Fruit fly (Drosophila melanogaster) whole organism, embryonic: ENCODE results near the gene Cep97.

Experiments used
- ATbp ChIP-seq: fragments of 200-800 bp; sonication (Bioruptor generic); optimal IDR thresholded peaks from 2 replicates; lab custom pipeline; 2017; ENCODE audit warnings: missing biosample characterization, mild to moderate bottlenecking, missing genetic modification characterization, missing genetic modification reagents
- Atf3 ChIP-seq: fragments of 200-800 bp; sonication (Bioruptor generic); optimal IDR thresholded peaks from 3 replicates; lab custom pipeline; 2016; ENCODE audit warnings: missing biosample characterization, missing genetic modification characterization
- Awh ChIP-seq: fragments of 200-800 bp; sonication (Bioruptor generic); IDR thresholded peaks from 2 replicates; pipeline ENCODE4, ENCODE4 v1.3.6; 2022; ENCODE audit warnings: missing biosample characterization, missing genetic modification characterization
- B-H1 ChIP-seq: fragments of 200-800 bp; sonication (Bioruptor generic); IDR thresholded peaks from 3 replicates; pipeline ENCODE4 v1.3.6; 2022; ENCODE audit warnings: missing biosample characterization, missing genetic modification characterization
- BEAF-32 ChIP-seq: fragments of 200-800 bp; sonication (Bioruptor generic); optimal IDR thresholded peaks from 3 replicates; lab custom pipeline; 2017; ENCODE audit warnings: missing biosample characterization, missing genetic modification characterization, mild to moderate bottlenecking, moderate library complexity, missing genetic modification reagents
- BtbVII ChIP-seq: fragments of 200-800 bp; sonication (Bioruptor generic); optimal IDR thresholded peaks from 3 replicates; lab custom pipeline; 2017; ENCODE audit warnings: missing biosample characterization, mild to moderate bottlenecking, missing genetic modification characterization
- CG10462 ChIP-seq: fragments of 200-800 bp; sonication (Bioruptor generic); optimal IDR thresholded peaks from 2 replicates; lab custom pipeline; 2016; ENCODE audit warnings: missing biosample characterization, missing genetic modification characterization
- CG10979 ChIP-seq: fragments of 200-800 bp; sonication (Bioruptor generic); optimal IDR thresholded peaks from 2 replicates; lab custom pipeline; 2018; ENCODE audit warnings: missing biosample characterization, mild to moderate bottlenecking, missing genetic modification characterization, moderate library complexity
- CG11093 ChIP-seq: fragments of 200-800 bp; sonication (Bioruptor generic); IDR thresholded peaks from 3 replicates; pipeline ENCODE4 v1.3.6; 2022; ENCODE audit warnings: missing biosample characterization, missing genetic modification characterization
- CG11504 ChIP-seq: fragments of 200-800 bp; sonication (Bioruptor generic); optimal IDR thresholded peaks from 3 replicates; lab custom pipeline; 2019; ENCODE audit warnings: missing biosample characterization, mild to moderate bottlenecking, missing genetic modification characterization, moderate library complexity
- CG11723 ChIP-seq: fragments of 200-800 bp; sonication (Bioruptor generic); optimal IDR thresholded peaks from 2 replicates; lab custom pipeline; 2017; ENCODE audit warnings: missing biosample characterization, mild to moderate bottlenecking, missing genetic modification characterization
- CG16815 ChIP-seq: fragments of 200-800 bp; sonication (Bioruptor generic); optimal IDR thresholded peaks from 3 replicates; lab custom pipeline; 2017; ENCODE audit warnings: missing biosample characterization, mild to moderate bottlenecking, missing genetic modification characterization
- CG17802 ChIP-seq: fragments of 200-800 bp; sonication (Bioruptor generic); optimal IDR thresholded peaks from 2 replicates; lab custom pipeline; 2018; ENCODE audit warnings: missing biosample characterization, mild to moderate bottlenecking, missing genetic modification characterization, moderate library complexity
- CG18262 ChIP-seq: fragments of 200-800 bp; optimal IDR thresholded peaks from 3 replicates; lab custom pipeline; 2019; ENCODE audit warnings: missing biosample characterization, mild to moderate bottlenecking, missing genetic modification characterization, moderate library complexity
- CG3726 ChIP-seq: fragments of 200-800 bp; sonication (Bioruptor generic); IDR thresholded peaks from 3 replicates; pipeline ENCODE4, ENCODE4 v1.3.6; 2022; ENCODE audit warnings: missing biosample characterization, missing genetic modification characterization
- CG4730 ChIP-seq: fragments of 200-800 bp; sonication (Bioruptor generic); IDR thresholded peaks from 2 replicates; pipeline ENCODE4 v1.3.6; 2022; ENCODE audit warnings: missing biosample characterization, missing genetic modification characterization
- CG7786 ChIP-seq: fragments of 200-800 bp; sonication (Bioruptor generic); optimal IDR thresholded peaks from 2 replicates; lab custom pipeline; 2016; ENCODE audit warnings: missing biosample characterization, missing genetic modification characterization
- CG7839 ChIP-seq: fragments of 200-800 bp; sonication (Bioruptor generic); optimal IDR thresholded peaks from 3 replicates; lab custom pipeline; 2018; ENCODE audit warnings: missing biosample characterization, mild to moderate bottlenecking, missing genetic modification characterization, moderate library complexity
- CG7963 ChIP-seq: fragments of 200-800 bp; sonication (Bioruptor generic); IDR thresholded peaks from 3 replicates; pipeline ENCODE4 v1.3.6; 2022; ENCODE audit warnings: missing biosample characterization, missing genetic modification characterization; ENCODE audit not compliant: partially characterized antibody
- CG9932 ChIP-seq: fragments of 200-800 bp; sonication (Bioruptor generic); IDR thresholded peaks from 2 replicates; pipeline ENCODE4 v1.3.6; 2022; ENCODE audit warnings: missing biosample characterization, missing genetic modification characterization
- Dref ChIP-seq: fragments of 200-800 bp; sonication (Bioruptor generic); IDR thresholded peaks from 2 replicates; pipeline ENCODE4 v1.3.6; 2022; ENCODE audit warnings: missing biosample characterization, missing genetic modification characterization
- E2f1 ChIP-seq: fragments of 200-800 bp; sonication (Bioruptor generic); IDR thresholded peaks from 2 replicates; pipeline ENCODE4 v1.3.6; 2022; ENCODE audit warnings: missing biosample characterization, missing genetic modification characterization
- E2f2 ChIP-seq: fragments of 200-800 bp; sonication (Bioruptor generic); IDR thresholded peaks from 2 replicates; pipeline ENCODE4 v1.3.6; 2022; ENCODE audit warnings: missing biosample characterization, missing genetic modification characterization
- Elba2 ChIP-seq: fragments of 200-800 bp; sonication (Bioruptor generic); optimal IDR thresholded peaks from 3 replicates; lab custom pipeline; 2016; ENCODE audit warnings: missing biosample characterization, missing genetic modification characterization
- Fer2 ChIP-seq: fragments of 200-800 bp; sonication (Bioruptor generic); optimal IDR thresholded peaks from 2 replicates; lab custom pipeline; 2018; ENCODE audit warnings: missing biosample characterization, mild to moderate bottlenecking, missing genetic modification characterization, moderate library complexity
- HLH4C ChIP-seq: fragments of 200-800 bp; sonication (Bioruptor generic); IDR thresholded peaks from 3 replicates; pipeline ENCODE4 v1.3.6; 2022; ENCODE audit warnings: missing biosample characterization, missing genetic modification characterization; ENCODE audit not compliant: partially characterized antibody
- Hr3 ChIP-seq: fragments of 200-800 bp; sonication (Bioruptor generic); optimal IDR thresholded peaks from 3 replicates; lab custom pipeline; 2016; ENCODE audit warnings: missing biosample characterization, missing genetic modification characterization
- Lhr ChIP-seq: fragments of 200-800 bp; sonication (Bioruptor generic); optimal IDR thresholded peaks from 3 replicates; lab custom pipeline; 2017; ENCODE audit warnings: mild to moderate bottlenecking, missing biosample characterization, missing genetic modification reagents, missing genetic modification characterization
- Ssrp ChIP-seq: fragments of 200-800 bp; sonication (Bioruptor generic); optimal IDR thresholded peaks from 2 replicates; lab custom pipeline; 2018; ENCODE audit warnings: missing biosample characterization, mild to moderate bottlenecking, missing genetic modification characterization, moderate library complexity
- TFAM ChIP-seq: fragments of 200-800 bp; sonication (Bioruptor generic); optimal IDR thresholded peaks from 2 replicates; lab custom pipeline; 2017; ENCODE audit warnings: missing biosample characterization, missing genetic modification characterization, inconsistent platforms
- az2 ChIP-seq: fragments of 200-800 bp; sonication (Bioruptor generic); optimal IDR thresholded peaks from 3 replicates; lab custom pipeline; 2016; ENCODE audit warnings: missing biosample characterization, missing genetic modification characterization
- cad ChIP-seq: fragments of >200 bp; optimal IDR thresholded peaks from 2 replicates; lab custom pipeline; 2017; ENCODE audit warnings: missing biosample characterization, missing genetic modification characterization
- chn ChIP-seq: fragments of 200-800 bp; sonication (Bioruptor generic); optimal IDR thresholded peaks from 2 replicates; lab custom pipeline; 2016; ENCODE audit warnings: missing biosample characterization, missing genetic modification characterization
- crol ChIP-seq: fragments of 200-800 bp; sonication (Bioruptor generic); IDR thresholded peaks from 2 replicates; pipeline ENCODE4 v1.3.6; 2022; ENCODE audit warnings: missing biosample characterization, missing genetic modification characterization
- dati ChIP-seq: fragments of 200-800 bp; sonication (Bioruptor generic); IDR thresholded peaks from 2 replicates; pipeline ENCODE4 v1.3.6; 2022; ENCODE audit warnings: missing biosample characterization, missing genetic modification characterization
- disco-r ChIP-seq: fragments of 200-800 bp; sonication (Bioruptor generic); optimal IDR thresholded peaks from 2 replicates; lab custom pipeline; 2016; ENCODE audit warnings: missing biosample characterization, missing genetic modification characterization
- dm ChIP-seq: fragments of 200-800 bp; sonication (Bioruptor generic); optimal IDR thresholded peaks from 3 replicates; lab custom pipeline; 2016; ENCODE audit warnings: missing biosample characterization, missing genetic modification characterization
- dmrt99B ChIP-seq: fragments of 200-800 bp; sonication (Bioruptor generic); optimal IDR thresholded peaks from 2 replicates; lab custom pipeline; 2018; ENCODE audit warnings: missing biosample characterization, mild to moderate bottlenecking, missing genetic modification characterization, moderate library complexity
- ewg ChIP-seq: fragments of 200-800 bp; sonication (Bioruptor generic); optimal IDR thresholded peaks from 3 replicates; lab custom pipeline; 2017; ENCODE audit warnings: mild to moderate bottlenecking, missing biosample characterization, missing genetic modification reagents, missing genetic modification characterization
- ham ChIP-seq: fragments of 200-800 bp; sonication (Bioruptor generic); IDR thresholded peaks from 2 replicates; pipeline ENCODE4 v1.3.6; 2022; ENCODE audit warnings: missing biosample characterization, missing genetic modification characterization
- hb ChIP-seq: fragments of 200-800 bp; sonication (Bioruptor generic); IDR thresholded peaks from 3 replicates; pipeline ENCODE4 v1.3.6; 2022; ENCODE audit warnings: missing biosample characterization, missing genetic modification characterization; ENCODE audit not compliant: partially characterized antibody
- lbe ChIP-seq: fragments of 200-800 bp; sonication (Bioruptor generic); optimal IDR thresholded peaks from 2 replicates; lab custom pipeline; 2016; ENCODE audit warnings: missing biosample characterization, mild to moderate bottlenecking, missing genetic modification characterization
- lola ChIP-seq, 3 experiments: fragments of >200 bp in 2 of 3; fragments of 200-800 bp in 1 of 3; sonication (Bioruptor generic) in 1 of 3; optimal IDR thresholded peaks; 2 replicates each; lab custom pipeline; 2017 to 2019; ENCODE audit warnings: missing biosample characterization in 3 of 3, missing genetic modification characterization in 3 of 3, mild to moderate bottlenecking in 1 of 3, moderate library complexity in 1 of 3
- phol ChIP-seq: fragments of 200-800 bp; sonication (Bioruptor generic); optimal IDR thresholded peaks from 3 replicates; lab custom pipeline; 2018; ENCODE audit warnings: missing biosample characterization, mild to moderate bottlenecking, missing genetic modification characterization, moderate library complexity
- rib ChIP-seq: fragments of 200-800 bp; sonication (Bioruptor generic); IDR thresholded peaks from 2 replicates; pipeline ENCODE4 v1.3.6; 2022; ENCODE audit warnings: missing biosample characterization, missing genetic modification characterization
- ro ChIP-seq: fragments of 200-800 bp; sonication (Bioruptor generic); IDR thresholded peaks from 2 replicates; pipeline ENCODE4 v1.3.6; 2022; ENCODE audit warnings: missing biosample characterization, missing genetic modification characterization
- sc ChIP-seq, 3 experiments: fragments of >200 bp in 2 of 3; fragments of 200-800 bp in 1 of 3; sonication (Bioruptor generic) in 1 of 3; optimal IDR thresholded peaks; 2 replicates in 2 of 3; 3 replicates in 1 of 3; lab custom pipeline; 2017; ENCODE audit warnings: mild to moderate bottlenecking in 1 of 3, missing biosample characterization in 1 of 3, missing genetic modification characterization in 1 of 3, missing genetic modification reagents in 1 of 3
- tio ChIP-seq: fragments of 200-800 bp; sonication (Bioruptor generic); optimal IDR thresholded peaks from 2 replicates; lab custom pipeline; 2017; ENCODE audit warnings: missing biosample characterization, missing genetic modification characterization, inconsistent platforms
- yki ChIP-seq: fragments of >200 bp; optimal IDR thresholded peaks from 3 replicates; lab custom pipeline; 2018
- z ChIP-seq: fragments of 200-800 bp; sonication (Bioruptor generic); IDR thresholded peaks from 3 replicates; pipeline ENCODE4 v1.3.6; 2022; ENCODE audit warnings: missing biosample characterization, missing genetic modification characterization
- zfh2 ChIP-seq: fragments of 200-800 bp; sonication (Bioruptor generic); optimal IDR thresholded peaks from 2 replicates; lab custom pipeline; 2016; ENCODE audit warnings: missing biosample characterization, missing genetic modification characterization

The Cep97 gene

DNA sequence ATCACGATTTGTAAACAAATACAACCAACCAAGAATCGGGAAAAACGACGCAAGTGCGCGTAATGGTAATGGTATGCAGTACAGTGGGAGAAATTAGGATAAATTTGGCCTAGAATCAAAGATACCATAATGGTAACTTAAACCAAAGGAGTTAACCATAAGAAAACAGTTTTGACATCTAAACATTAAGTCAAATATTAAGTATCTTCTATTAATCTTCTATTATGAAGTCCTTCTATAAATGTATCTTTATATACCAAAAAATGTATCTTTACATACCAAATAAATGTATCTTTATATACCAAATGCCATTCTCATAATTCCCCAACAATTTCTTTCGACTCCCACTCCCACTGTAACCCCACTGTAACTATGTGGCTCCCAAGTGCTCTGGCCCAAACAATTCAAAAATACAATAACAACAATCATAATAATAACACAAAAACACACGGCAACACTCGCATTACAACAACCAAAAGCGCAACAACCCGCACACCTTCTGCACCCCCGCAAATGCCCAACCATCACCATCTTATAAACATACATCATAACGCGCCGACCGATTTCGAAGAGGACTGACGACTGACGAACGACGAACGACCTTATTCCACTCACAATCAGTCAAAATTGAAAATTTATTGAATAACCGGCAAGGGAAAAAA is 11.8 kb upstream of the Cep97 start (continued):
- 0 out of 2 replicates have a peak, but pooled peaks have one; percentile 11 for TF ChIP-seq E2f2 (GFP tag; lab: Robert Waterston, UW)
- TF ChIP-seq E2f1 (GFP tag; lab: Robert Waterston, UW) = no peak
- TF ChIP-seq crol (GFP tag; lab: Robert Waterston, UW) = peak; percentile 54
- TF ChIP-seq az2 (GFP tag; lab: Kevin White, UChicago) = no peak
- TF ChIP-seq dm (GFP tag; lab: Kevin White, UChicago) = no peak
- TF ChIP-seq ewg = peak; percentile 2
- no peak for TF ChIP-seq Elba2 (GFP tag; lab: Kevin White, UChicago)
- TF ChIP-seq CG10462 (GFP tag; lab: Kevin White, UChicago) = no peak
- TF ChIP-seq CG7963 (GFP tag; lab: Robert Waterston, UW) = no peak
- peak; percentile 52 for TF ChIP-seq dmrt99B (tag; lab: Kevin White, UChicago)
- no peak for TF ChIP-seq Atf3 (GFP tag; lab: Kevin White, UChicago)
- no peak for TF ChIP-seq ATbp
- no peak for TF ChIP-seq sc (optimal IDR thresholded peaks at IDR 0.05; lab: Kevin White, UChicago)
- TF ChIP-seq sc (GFP tag; optimal IDR thresholded peaks at IDR 0.05; lab: Kevin White, UChicago) = peak; percentile 16
- TF ChIP-seq CG17802 (tag; lab: Kevin White, UChicago) = no peak
- TF ChIP-seq CG7786 (GFP tag; lab: Kevin White, UChicago) = no peak
- no peak for TF ChIP-seq TFAM
- TF ChIP-seq CG9932 (GFP tag; lab: Robert Waterston, UW) = no peak
- TF ChIP-seq chn (GFP tag; lab: Kevin White, UChicago) = no peak
- TF ChIP-seq dati (GFP tag; lab: Robert Waterston, UW) = no peak
- no peak for TF ChIP-seq Awh (GFP tag; lab: Robert Waterston, UW)
- no peak for TF ChIP-seq z
- TF ChIP-seq BtbVII = no peak
- no peak for TF ChIP-seq BEAF-32 (GFP tag; lab: Kevin White, UChicago)
- peak; percentile 2 for TF ChIP-seq Hr3 (GFP tag; lab: Kevin White, UChicago)
- no peak for TF ChIP-seq ham (GFP tag; lab: Robert Waterston, UW)
- no peak for TF ChIP-seq yki (lab: Kevin White, UChicago)
- TF ChIP-seq Lhr (GFP tag; lab: Kevin White, UChicago) = peak; percentile 3
- TF ChIP-seq CG7839 (tag; lab: Kevin White, UChicago) = peak; percentile 51
- TF ChIP-seq disco-r (GFP tag; lab: Kevin White, UChicago) = no peak
- TF ChIP-seq lbe (GFP tag; lab: Kevin White, UChicago) = no peak
- TF ChIP-seq B-H1 (GFP tag; lab: Robert Waterston, UW) = no peak
- TF ChIP-seq CG3726 (GFP tag; lab: Robert Waterston, UW) = no peak
- peak; percentile 54 for TF ChIP-seq CG18262 (tag; lab: Kevin White, UChicago)
- TF ChIP-seq Ssrp (tag; lab: Kevin White, UChicago) = peak; percentile 32

DNA sequence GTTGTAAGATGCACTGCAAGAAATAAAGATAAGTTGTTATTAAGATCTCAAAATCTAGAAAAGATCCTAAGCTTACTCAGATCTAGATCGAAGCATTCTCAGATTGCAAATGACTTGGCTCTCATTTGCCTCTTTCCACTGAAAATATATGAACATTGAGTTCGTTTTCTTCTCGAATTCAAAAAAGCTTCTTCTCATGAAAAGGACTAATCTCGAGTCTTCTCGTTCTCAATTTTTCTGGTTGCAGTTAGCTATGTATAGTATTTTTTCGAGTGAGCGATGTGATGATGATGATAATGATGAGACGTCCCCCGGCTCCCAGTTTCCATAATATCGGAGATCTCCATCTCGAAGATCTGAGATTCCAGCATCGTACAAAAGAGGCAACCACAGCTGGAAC is 11.1 kb upstream of the Cep97 start:
- no peak for TF ChIP-seq hb (GFP tag; lab: Robert Waterston, UW)
- TF ChIP-seq CG4730 = no peak
- no peak for TF ChIP-seq Fer2
- TF ChIP-seq cad (GFP tag; lab: Kevin White, UChicago) = no peak
- peak; percentile 72 for TF ChIP-seq phol (tag; lab: Kevin White, UChicago)
- TF ChIP-seq CG11504 (tag; lab: Kevin White, UChicago) = peak; percentile 63
- TF ChIP-seq ro (GFP tag; lab: Robert Waterston, UW) = no peak
- peak; percentile 17 for TF ChIP-seq tio (GFP tag; lab: Kevin White, UChicago)
- no peak for TF ChIP-seq HLH4C
- TF ChIP-seq lola (GFP tag; optimal IDR thresholded peaks at IDR 0.05; lab: Kevin White, UChicago) = peak in 1 of 3 experiments; percentile 76
- TF ChIP-seq Dref (GFP tag; lab: Robert Waterston, UW) = no peak
- no peak for TF ChIP-seq CG11093
- TF ChIP-seq rib (GFP tag; lab: Robert Waterston, UW) = no peak
- TF ChIP-seq CG11723 = no peak
- no peak for TF ChIP-seq BEAF-32 (GFP tag; lab: Kevin White, UChicago)
- TF ChIP-seq CG16815 (GFP tag; lab: Kevin White, UChicago) = peak; percentile 1
- no peak for TF ChIP-seq zfh2
- TF ChIP-seq CG10979 (tag; lab: Kevin White, UChicago) = peak; percentile 74
